Worm (Caenorhabditis elegans) whole organism, L2 larva: Measurements from ENCODE around the gene nfi-1.

Experiments used
- C34F6.9 ChIP-seq: fragments of 150-350 bp; optimal IDR thresholded peaks from 2 replicates; lab custom pipeline; 2014; ENCODE audit warnings: missing biosample characterization, missing genetic modification characterization
- F13H6.1 ChIP-seq: sonication (generic microtip); optimal IDR thresholded peaks from 2 replicates; lab custom pipeline; 2016; ENCODE audit warnings: missing genetic modification characterization, missing compliant biosample characterization
- R02D3.7 ChIP-seq: fragments of 150-350 bp; optimal IDR thresholded peaks from 2 replicates; lab custom pipeline; 2014; ENCODE audit warnings: missing biosample characterization, missing genetic modification characterization
- Y55F3AM.14 ChIP-seq: fragments of 200-800 bp; sonication (Bioruptor generic); optimal IDR thresholded peaks from 2 replicates; lab custom pipeline; 2018; ENCODE audit warnings: mild to moderate bottlenecking, missing genetic modification characterization, missing compliant biosample characterization
- ZK546.5 ChIP-seq: sonication (generic microtip); optimal IDR thresholded peaks from 2 replicates; lab custom pipeline; 2017; ENCODE audit warnings: missing biosample characterization, missing genetic modification characterization
- alr-1 ChIP-seq: fragments of 150-350 bp; optimal IDR thresholded peaks from 2 replicates; lab custom pipeline; 2014; ENCODE audit warnings: missing biosample characterization, missing genetic modification characterization
- ama-1 ChIP-seq: fragments of 150-350 bp; optimal IDR thresholded peaks from 2 replicates; lab custom pipeline; 2018; ENCODE audit warnings: inconsistent platforms
- blmp-1 ChIP-seq: sonication (generic microtip); optimal IDR thresholded peaks from 2 replicates; lab custom pipeline; 2017; ENCODE audit warnings: missing genetic modification characterization, mild to moderate bottlenecking, missing compliant biosample characterization, antibody characterized with exemption, moderate library complexity; ENCODE audit not compliant: insufficient read depth
- ceh-82 ChIP-seq: fragments of 150-350 bp; optimal IDR thresholded peaks from 2 replicates; lab custom pipeline; 2014; ENCODE audit warnings: missing biosample characterization, missing genetic modification characterization
- crh-2 ChIP-seq: sonication (generic microtip); optimal IDR thresholded peaks from 2 replicates; lab custom pipeline; 2017; ENCODE audit warnings: missing biosample characterization, missing genetic modification characterization
- dmd-4 ChIP-seq: sonication (generic microtip); optimal IDR thresholded peaks from 2 replicates; lab custom pipeline; 2017; ENCODE audit warnings: missing biosample characterization, missing genetic modification characterization
- egl-27 ChIP-seq: sonication (generic microtip); optimal IDR thresholded peaks from 3 replicates; lab custom pipeline; 2017; ENCODE audit warnings: missing biosample characterization, missing genetic modification reagents, missing genetic modification characterization
- elt-1 ChIP-seq: fragments of 150-350 bp; optimal IDR thresholded peaks from 2 replicates; lab custom pipeline; 2014; ENCODE audit warnings: missing biosample characterization, missing genetic modification characterization
- fos-1 ChIP-seq: fragments of 150-350 bp; optimal IDR thresholded peaks from 2 replicates; lab custom pipeline; 2014; ENCODE audit warnings: missing biosample characterization, missing genetic modification characterization
- gmeb-1 ChIP-seq: fragments of 150-350 bp; optimal IDR thresholded peaks from 2 replicates; lab custom pipeline; 2014; ENCODE audit warnings: missing biosample characterization, missing genetic modification characterization
- lin-11 ChIP-seq: fragments of 150-350 bp; sonication (generic microtip); optimal IDR thresholded peaks from 2 replicates; lab custom pipeline; 2014; ENCODE audit warnings: missing biosample characterization, missing genetic modification characterization, inconsistent platforms, mixed read lengths
- lin-13 ChIP-seq: fragments of 150-350 bp; optimal IDR thresholded peaks from 2 replicates; lab custom pipeline; 2014; ENCODE audit warnings: missing biosample characterization, missing genetic modification reagents, missing genetic modification characterization
- lin-39 ChIP-seq: fragments of 150-350 bp; optimal IDR thresholded peaks from 2 replicates; lab custom pipeline; 2014; ENCODE audit warnings: missing biosample characterization, missing genetic modification reagents, missing genetic modification characterization
- lsy-2 ChIP-seq, 2 experiments: fragments of 150-350 bp in 1 of 2; sonication (generic microtip) in 1 of 2; optimal IDR thresholded peaks; 2 replicates each; lab custom pipeline; 2014 to 2017; ENCODE audit warnings: missing biosample characterization in 2 of 2, missing genetic modification characterization in 2 of 2
- mab-5 ChIP-seq: fragments of 150-350 bp; optimal IDR thresholded peaks from 2 replicates; lab custom pipeline; 2014; ENCODE audit warnings: missing biosample characterization, missing genetic modification characterization
- mbf-1 ChIP-seq: sonication (generic microtip); optimal IDR thresholded peaks from 2 replicates; lab custom pipeline; 2017; ENCODE audit warnings: missing biosample characterization, missing genetic modification characterization
- mdl-1 ChIP-seq, 2 experiments: fragments of 150-350 bp in 1 of 2; sonication (generic microtip) in 1 of 2; optimal IDR thresholded peaks; 2 replicates each; lab custom pipeline; 2017; ENCODE audit warnings: missing biosample characterization in 2 of 2, missing genetic modification characterization in 2 of 2
- nhr-10 ChIP-seq: sonication (generic microtip); optimal IDR thresholded peaks from 2 replicates; lab custom pipeline; 2017; ENCODE audit warnings: missing biosample characterization, missing genetic modification characterization
- nhr-11 ChIP-seq: fragments of 150-350 bp; optimal IDR thresholded peaks from 2 replicates; lab custom pipeline; 2014; ENCODE audit warnings: missing biosample characterization, missing genetic modification characterization
- nhr-12 ChIP-seq: fragments of 150-350 bp; optimal IDR thresholded peaks from 2 replicates; lab custom pipeline; 2014; ENCODE audit warnings: missing biosample characterization, missing genetic modification characterization
- nhr-129 ChIP-seq: fragments of 150-350 bp; optimal IDR thresholded peaks from 2 replicates; lab custom pipeline; 2014; ENCODE audit warnings: missing biosample characterization, missing genetic modification characterization
- nhr-21 ChIP-seq: fragments of 150-350 bp; optimal IDR thresholded peaks from 2 replicates; lab custom pipeline; 2014; ENCODE audit warnings: missing biosample characterization, missing genetic modification characterization
- nhr-23 ChIP-seq: fragments of 150-350 bp; optimal IDR thresholded peaks from 2 replicates; lab custom pipeline; 2014; ENCODE audit warnings: missing biosample characterization, missing genetic modification reagents, missing genetic modification characterization
- nhr-237 ChIP-seq: fragments of 150-350 bp; optimal IDR thresholded peaks from 2 replicates; lab custom pipeline; 2014; ENCODE audit warnings: missing biosample characterization, missing genetic modification characterization
- nhr-25 ChIP-seq: fragments of 150-350 bp; sonication (generic microtip); optimal IDR thresholded peaks from 3 replicates; lab custom pipeline; 2014; ENCODE audit warnings: missing biosample characterization, missing genetic modification characterization
- nhr-6 ChIP-seq: fragments of 150-350 bp; optimal IDR thresholded peaks from 2 replicates; lab custom pipeline; 2014; ENCODE audit warnings: missing biosample characterization, missing genetic modification characterization
- nhr-77 ChIP-seq: fragments of 150-350 bp; optimal IDR thresholded peaks from 2 replicates; lab custom pipeline; 2014; ENCODE audit warnings: missing biosample characterization, missing genetic modification characterization
- sem-4 ChIP-seq: fragments of 150-350 bp; optimal IDR thresholded peaks from 2 replicates; lab custom pipeline; 2014; ENCODE audit warnings: missing biosample characterization, missing genetic modification reagents, missing genetic modification characterization
- sma-3 ChIP-seq: sonication (generic microtip); optimal IDR thresholded peaks from 2 replicates; lab custom pipeline; 2016; ENCODE audit warnings: missing genetic modification reagents, missing genetic modification characterization, missing compliant biosample characterization
- sma-9 ChIP-seq, 2 experiments: fragments of 150-350 bp in 1 of 2; sonication (generic microtip) in 1 of 2; optimal IDR thresholded peaks; 2 replicates each; lab custom pipeline; 2014 to 2016; ENCODE audit warnings: missing genetic modification characterization in 2 of 2, mild to moderate bottlenecking in 1 of 2, missing biosample characterization in 1 of 2, missing compliant biosample characterization in 1 of 2, missing genetic modification reagents in 1 of 2, moderate library complexity in 1 of 2
- unc-39 ChIP-seq: fragments of 150-350 bp; optimal IDR thresholded peaks from 2 replicates; lab custom pipeline; 2014; ENCODE audit warnings: missing biosample characterization, missing genetic modification characterization
- unc-55 ChIP-seq: fragments of 150-350 bp; sonication (generic microtip); optimal IDR thresholded peaks from 3 replicates; lab custom pipeline; 2014; ENCODE audit warnings: missing biosample characterization, missing genetic modification reagents, missing genetic modification characterization
- unc-62 ChIP-seq: fragments of 150-350 bp; optimal IDR thresholded peaks from 2 replicates; lab custom pipeline; 2014; ENCODE audit warnings: missing biosample characterization, missing genetic modification reagents, missing genetic modification characterization
- zag-1 ChIP-seq: fragments of 150-350 bp; optimal IDR thresholded peaks from 2 replicates; lab custom pipeline; 2014; ENCODE audit warnings: missing biosample characterization, missing genetic modification characterization
- ztf-1 ChIP-seq: fragments of 200-800 bp; sonication (Bioruptor generic); conservative IDR thresholded peaks from 2 replicates; pipeline ENCODE4 v1.3.6; 2022; ENCODE audit warnings: missing genetic modification characterization, missing compliant biosample characterization
- ztf-11 ChIP-seq: sonication (generic microtip); optimal IDR thresholded peaks from 2 replicates; lab custom pipeline; 2017; ENCODE audit warnings: missing biosample characterization, missing genetic modification characterization
- ztf-4 ChIP-seq: fragments of 150-350 bp; optimal IDR thresholded peaks from 2 replicates; lab custom pipeline; 2014; ENCODE audit warnings: missing biosample characterization, missing genetic modification characterization

The nfi-1 gene

ce11 chrII:7548044-7548443, 10.1 kb downstream of the nfi-1 start, which contains the start of gene fbxa-224:
TSS of gene fbxa-224 (minus strand) at chrII:7548144.
- no peak for TF ChIP-seq nhr-21 (tag; lab: Kevin White, UChicago)
- no peak for TF ChIP-seq egl-27 (tag; lab: Kevin White, UChicago)
- no peak for TF ChIP-seq elt-1 (tag; lab: Kevin White, UChicago)
- no peak for TF ChIP-seq nhr-10 (tag; lab: Kevin White, UChicago)
- no peak for TF ChIP-seq ceh-82 (tag; lab: Kevin White, UChicago)
- no peak for TF ChIP-seq crh-2 (tag; lab: Kevin White, UChicago)
- TF ChIP-seq nhr-77 (tag; lab: Kevin White, UChicago): no peak
- TF ChIP-seq gmeb-1 (tag; lab: Kevin White, UChicago): no peak
- TF ChIP-seq ztf-4 (tag; lab: Kevin White, UChicago): no peak

ce11 chrII:7549035-7549434, 11.1 kb downstream of the nfi-1 start, which contains the start of gene tph-1:
TSS of gene tph-1 (plus strand) at chrII:7549335.
- TF ChIP-seq zag-1 (tag; lab: Kevin White, UChicago) (no peak), mab-5 (tag; lab: Kevin White, UChicago) (no peak), dmd-4 (tag; lab: Kevin White, UChicago) (no peak), nhr-12 (tag; lab: Kevin White, UChicago) (no peak), blmp-1 (tag; lab: Kevin White, UChicago) (no peak), C34F6.9 (tag; lab: Kevin White, UChicago) (no peak), R02D3.7 (tag; lab: Kevin White, UChicago) (no peak), unc-62 (no peak), ztf-1 (GFP tag; lab: Robert Waterston, UW) (no peak), ceh-82 (tag; lab: Kevin White, UChicago) (no peak), lin-13 (GFP tag; lab: Kevin White, UChicago) (no peak), egl-27 (tag; lab: Kevin White, UChicago) (no peak), nhr-129 (tag; lab: Kevin White, UChicago) (no peak), sem-4 (tag; lab: Kevin White, UChicago) (no peak), unc-55 (GFP tag; lab: Kevin White, UChicago) (no peak), nhr-11 (no peak), ZK546.5 (tag; lab: Kevin White, UChicago) (no peak), unc-39 (tag; lab: Kevin White, UChicago) (no peak), lin-39 (no peak), lin-11 (tag; lab: Kevin White, UChicago) (no peak)

- no peak for TF ChIP-seq ztf-11 (tag; lab: Kevin White, UChicago)
- no peak for TF ChIP-seq nhr-77 (tag; lab: Kevin White, UChicago)
- no peak for TF ChIP-seq nhr-21 (tag; lab: Kevin White, UChicago)
- TF ChIP-seq sma-9 (GFP tag; optimal IDR thresholded peaks at IDR 0.05; lab: Kevin White, UChicago): no peak
- TF ChIP-seq sma-9 (tag; optimal IDR thresholded peaks at IDR 0.05; lab: Kevin White, UChicago): no peak
- no peak for TF ChIP-seq C34F6.9 (tag; lab: Kevin White, UChicago)
- no peak for TF ChIP-seq alr-1 (tag; lab: Kevin White, UChicago)
- no peak for TF ChIP-seq ztf-4 (tag; lab: Kevin White, UChicago)
- TF ChIP-seq nhr-6: no peak
- no peak for TF ChIP-seq ama-1 (lab: Kevin White, UChicago)
- TF ChIP-seq mdl-1 (tag; optimal IDR thresholded peaks at IDR 0.05; lab: Kevin White, UChicago): no peak
- TF ChIP-seq Y55F3AM.14: no peak
- no peak for TF ChIP-seq unc-55 (GFP tag; lab: Kevin White, UChicago)
- TF ChIP-seq zag-1 (tag; lab: Kevin White, UChicago): no peak
- TF ChIP-seq nhr-237 (tag; lab: Kevin White, UChicago): no peak
- TF ChIP-seq ztf-1 (GFP tag; lab: Robert Waterston, UW): no peak
- TF ChIP-seq nhr-129 (tag; lab: Kevin White, UChicago): no peak
- no peak for TF ChIP-seq lsy-2 (tag; optimal IDR thresholded peaks at IDR 0.05; lab: Kevin White, UChicago)
Observed at ce11 chrII:7553806-7554205, 15.8 kb downstream of the nfi-1 start, which contains the start of gene ZK1290.10. TSS of gene ZK1290.10 (minus strand) at chrII:7553906.

DNA sequence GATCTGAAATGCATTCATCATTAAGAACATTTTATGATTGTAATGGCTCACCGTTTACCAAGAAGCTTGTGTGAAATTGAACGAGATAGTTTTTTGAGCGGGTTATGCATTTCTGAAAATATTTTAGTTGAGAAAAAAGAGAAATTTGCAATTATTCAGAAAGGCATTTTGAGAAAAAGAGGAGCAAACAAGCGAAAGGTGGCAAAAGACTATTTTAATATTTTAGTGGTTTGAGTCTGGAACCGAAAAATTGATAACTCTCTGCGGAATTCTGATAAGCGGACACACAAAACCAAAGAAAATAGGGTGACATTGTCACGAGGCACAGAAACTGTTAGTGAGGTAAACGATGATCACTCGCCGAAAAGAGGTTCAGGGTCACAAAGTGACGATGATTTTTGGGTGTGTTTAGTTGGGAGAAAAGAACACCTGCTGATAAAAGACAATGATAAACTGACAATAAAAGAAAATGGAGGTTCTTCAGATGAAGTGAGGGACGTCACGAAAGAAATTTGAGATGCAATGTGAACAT, 16.8 kb downstream of the nfi-1 start:
- TF ChIP-seq nhr-6: no peak
- peak; percentile 50 for TF ChIP-seq gmeb-1 (tag; lab: Kevin White, UChicago)
- peak; percentile 60 for TF ChIP-seq F13H6.1
- peak; percentile 91 for TF ChIP-seq fos-1
- peak; percentile 6 for TF ChIP-seq Y55F3AM.14
- TF ChIP-seq egl-27 (tag; lab: Kevin White, UChicago): peak; percentile 3
- TF ChIP-seq nhr-23 (tag; lab: Kevin White, UChicago): no peak
- no peak for TF ChIP-seq ztf-1 (GFP tag; lab: Robert Waterston, UW)
- peak; percentile 21 for TF ChIP-seq nhr-129 (tag; lab: Kevin White, UChicago)
- peak; percentile 88 for TF ChIP-seq sma-9 (GFP tag; optimal IDR thresholded peaks at IDR 0.05; lab: Kevin White, UChicago)
- TF ChIP-seq sma-9 (tag; optimal IDR thresholded peaks at IDR 0.05; lab: Kevin White, UChicago): no peak
- TF ChIP-seq nhr-25 (tag; lab: Kevin White, UChicago): peak; percentile 14
- TF ChIP-seq sma-3 (GFP tag; lab: Kevin White, UChicago): peak; percentile 82
- TF ChIP-seq crh-2 (tag; lab: Kevin White, UChicago): peak; percentile 71
- TF ChIP-seq lsy-2 (tag; optimal IDR thresholded peaks at IDR 0.05; lab: Kevin White, UChicago): peak in 1 of 2 experiments; percentile 6
- no peak for TF ChIP-seq mbf-1 (tag; lab: Kevin White, UChicago)
- peak; percentile 16 for TF ChIP-seq nhr-21 (tag; lab: Kevin White, UChicago)
